Worm (Caenorhabditis elegans) whole organism, midembryonic: Measurements from ENCODE around the gene pgp-3.

Experiments
- T22C8.4 ChIP-seq: fragments of 200-800 bp; sonication (Bioruptor generic); IDR thresholded peaks from 2 replicates; pipeline ENCODE4 v1.3.6; 2022; ENCODE audit warnings: missing genetic modification characterization, missing compliant biosample characterization
- cog-1 ChIP-seq: sonication (generic microtip); optimal IDR thresholded peaks from 2 replicates; lab custom pipeline; 2016; ENCODE audit warnings: missing genetic modification characterization, missing compliant biosample characterization
- flt-1 ChIP-seq: fragments of 200-800 bp; sonication (Bioruptor generic); IDR thresholded peaks from 2 replicates; pipeline ENCODE4 v1.3.6; 2022; ENCODE audit warnings: missing genetic modification characterization, missing compliant biosample characterization
- klf-2 ChIP-seq: fragments of 200-800 bp; sonication (Bioruptor generic); conservative IDR thresholded peaks from 2 replicates; pipeline ENCODE4 v1.3.6; 2022; ENCODE audit warnings: missing genetic modification reagents, missing genetic modification characterization, missing compliant biosample characterization
- med-1 ChIP-seq: sonication (generic microtip); optimal IDR thresholded peaks from 2 replicates; lab custom pipeline; 2017; ENCODE audit warnings: missing genetic modification characterization, mild to moderate bottlenecking, missing compliant biosample characterization, antibody characterized with exemption, missing genetic modification reagents; ENCODE audit not compliant: insufficient read depth
- ref-1 ChIP-seq: fragments of 200-800 bp; sonication (Bioruptor generic); conservative IDR thresholded peaks from 2 replicates; pipeline ENCODE4 v1.3.6; 2022; ENCODE audit warnings: missing genetic modification reagents, missing genetic modification characterization, missing compliant biosample characterization
- tab-1 ChIP-seq: fragments of 200-800 bp; sonication (Bioruptor generic); IDR thresholded peaks from 2 replicates; pipeline ENCODE4 v1.3.6; 2022; ENCODE audit warnings: missing genetic modification characterization, missing compliant biosample characterization
- ztf-23 ChIP-seq: fragments of 200-800 bp; sonication (Bioruptor generic); IDR thresholded peaks from 2 replicates; pipeline ENCODE4 v1.3.6; 2022; ENCODE audit warnings: missing genetic modification reagents, missing genetic modification characterization, missing compliant biosample characterization
- ztf-29 ChIP-seq: fragments of 200-800 bp; sonication (Bioruptor generic); IDR thresholded peaks from 2 replicates; pipeline ENCODE4 v1.3.6; 2022; ENCODE audit warnings: missing genetic modification reagents, missing genetic modification characterization, missing compliant biosample characterization

pgp-3 gene

ce11 chrX:11351288-11351687 lies 668 bp upstream of the pgp-3 start:
- no peak for TF ChIP-seq med-1 (GFP tag; lab: Kevin White, UChicago)
- TF ChIP-seq ztf-29: no peak
- TF ChIP-seq cog-1 (tag; lab: Kevin White, UChicago): no peak
- no peak for TF ChIP-seq T22C8.4
- no peak for TF ChIP-seq flt-1 (GFP tag; lab: Robert Waterston, UW)

- TF ChIP-seq flt-1 (GFP tag; lab: Robert Waterston, UW) (no peak), cog-1 (tag; lab: Kevin White, UChicago) (no peak)
Observed at ce11 chrX:11355856-11356255, 3.9 kb downstream of the pgp-3 start.

DNA sequence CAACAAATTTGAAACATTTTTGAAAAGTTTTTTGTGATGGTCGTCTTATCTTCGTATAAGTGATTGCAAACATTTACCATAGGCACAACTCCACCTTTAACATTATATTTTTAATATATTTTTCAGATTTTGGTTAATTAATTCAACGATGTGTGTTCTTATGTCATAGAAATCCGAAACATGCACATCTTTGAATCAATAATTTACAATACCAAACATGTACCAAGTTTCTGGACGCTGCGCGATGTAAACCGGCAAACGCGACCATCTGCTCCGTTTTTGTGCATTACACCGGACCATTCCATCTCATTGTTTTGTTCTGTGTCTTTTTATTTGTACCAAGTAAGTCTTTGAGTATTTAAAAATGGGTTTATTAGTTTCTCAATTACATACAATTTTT lies 5.6 kb downstream of the pgp-3 start, which contains the start of gene pgp-4:
Gene pgp-4, plus strand, starts transcription at position 301 of the 400 bp plus-strand sequence.
- TF ChIP-seq ztf-29 (no peak), med-1 (GFP tag; lab: Kevin White, UChicago) (no peak), klf-2 (GFP tag; lab: Robert Waterston, UW) (no peak), cog-1 (tag; lab: Kevin White, UChicago) (no peak), tab-1 (GFP tag; lab: Robert Waterston, UW) (no peak), T22C8.4 (no peak), ztf-23 (GFP tag; lab: Robert Waterston, UW) (no peak), ref-1 (GFP tag; lab: Robert Waterston, UW) (no peak), flt-1 (GFP tag; lab: Robert Waterston, UW) (no peak)

ce11 chrX:11364914-11365313 lies 13.0 kb downstream of the pgp-3 start:
- TF ChIP-seq ztf-23 (GFP tag; lab: Robert Waterston, UW) (no peak), klf-2 (GFP tag; lab: Robert Waterston, UW) (no peak), flt-1 (GFP tag; lab: Robert Waterston, UW) (no peak), ztf-29 (no peak), med-1 (GFP tag; lab: Kevin White, UChicago) (no peak), cog-1 (tag; lab: Kevin White, UChicago) (no peak), tab-1 (GFP tag; lab: Robert Waterston, UW) (no peak), T22C8.4 (no peak), ref-1 (GFP tag; lab: Robert Waterston, UW) (no peak)

DNA sequence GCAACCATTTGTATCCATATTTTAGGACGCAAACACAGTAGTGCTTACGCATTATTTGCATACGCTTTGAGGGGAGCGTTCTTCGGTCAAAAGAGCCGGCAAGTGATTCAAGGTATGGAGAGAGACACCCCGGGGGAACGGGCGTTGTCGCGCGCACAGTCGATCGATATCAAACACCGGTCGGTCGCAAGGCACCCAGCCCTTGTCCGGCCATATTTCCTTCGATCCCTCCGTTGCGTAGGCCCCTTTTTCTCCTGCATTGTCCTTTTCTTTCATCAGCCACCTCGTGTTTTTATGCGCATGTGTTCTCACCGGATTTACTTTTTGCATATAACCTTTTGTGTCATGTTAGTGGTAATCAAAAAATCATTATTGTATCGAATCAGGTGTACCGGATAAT lies 14.0 kb downstream of the pgp-3 start:
- TF ChIP-seq cog-1 (tag; lab: Kevin White, UChicago) (no peak), flt-1 (GFP tag; lab: Robert Waterston, UW) (0 out of 2 replicates have a peak, but pooled peaks have one; percentile 30), med-1 (GFP tag; lab: Kevin White, UChicago) (no peak), ztf-29 (no peak), T22C8.4 (peak; percentile 56; the same call in 1 of the 2 replicates)

DNA sequence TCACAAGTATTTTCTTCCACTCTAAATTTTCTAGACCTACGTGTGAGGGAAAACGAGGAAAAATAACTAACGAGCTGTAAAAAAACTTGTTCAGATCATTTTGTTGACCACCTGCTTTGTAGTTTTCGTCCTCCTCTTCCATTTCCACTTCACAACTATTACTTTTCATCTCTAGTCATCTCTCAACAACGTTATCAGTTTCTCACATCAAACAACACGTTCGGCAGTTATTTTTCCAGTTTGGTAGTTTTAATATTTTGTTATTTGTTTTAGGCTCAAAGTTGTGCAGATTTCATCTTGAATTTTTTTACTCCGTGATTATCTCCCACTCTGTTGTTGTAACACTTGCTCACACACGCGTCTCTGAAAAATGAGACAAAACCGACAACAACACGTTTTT lies 15.1 kb downstream of the pgp-3 start:
- TF ChIP-seq tab-1 (GFP tag; lab: Robert Waterston, UW): no peak
- TF ChIP-seq med-1 (GFP tag; lab: Kevin White, UChicago): no peak
- TF ChIP-seq ztf-23 (GFP tag; lab: Robert Waterston, UW): no peak
- no peak for TF ChIP-seq klf-2 (GFP tag; lab: Robert Waterston, UW)
- no peak for TF ChIP-seq cog-1 (tag; lab: Kevin White, UChicago)
- no peak for TF ChIP-seq flt-1 (GFP tag; lab: Robert Waterston, UW)
- TF ChIP-seq ztf-29: no peak
- no peak for TF ChIP-seq T22C8.4
- TF ChIP-seq ref-1 (GFP tag; lab: Robert Waterston, UW): no peak

DNA sequence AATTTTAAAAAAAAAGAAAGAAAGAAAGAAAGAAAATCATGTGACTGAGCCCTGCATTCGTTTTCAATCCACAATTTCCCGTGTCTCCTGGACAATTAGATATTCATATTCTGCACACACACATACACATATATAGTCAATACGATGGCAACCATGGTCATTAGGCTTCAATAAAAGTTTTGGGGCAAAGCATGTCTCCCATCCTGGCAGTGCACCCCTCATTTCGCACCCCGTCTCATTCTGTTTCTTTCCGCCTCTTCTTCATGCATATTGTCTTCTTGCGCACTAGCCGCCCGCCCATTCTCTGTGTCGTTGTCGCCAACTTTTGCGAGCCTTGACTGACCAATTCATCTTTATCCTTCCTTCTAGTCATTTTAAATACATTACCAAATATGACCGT lies 15.7 kb downstream of the pgp-3 start:
- no peak for TF ChIP-seq med-1 (GFP tag; lab: Kevin White, UChicago)
- no peak for TF ChIP-seq klf-2 (GFP tag; lab: Robert Waterston, UW)
- TF ChIP-seq tab-1 (GFP tag; lab: Robert Waterston, UW): 0 out of 2 replicates have a peak, but pooled peaks have one; percentile 10
- no peak for TF ChIP-seq cog-1 (tag; lab: Kevin White, UChicago)
- no peak for TF ChIP-seq ztf-29
- no peak for TF ChIP-seq flt-1 (GFP tag; lab: Robert Waterston, UW)

ce11 chrX:11368417-11368816 lies 16.5 kb downstream of the pgp-3 start, which contains the start of gene ttyh-1:
TSS of gene ttyh-1 (plus strand) at chrX:11368717.
- TF ChIP-seq tab-1 (GFP tag; lab: Robert Waterston, UW): no peak
- TF ChIP-seq ref-1 (GFP tag; lab: Robert Waterston, UW): no peak
- no peak for TF ChIP-seq med-1 (GFP tag; lab: Kevin White, UChicago)
- TF ChIP-seq cog-1 (tag; lab: Kevin White, UChicago): no peak
- TF ChIP-seq ztf-23 (GFP tag; lab: Robert Waterston, UW): no peak
- no peak for TF ChIP-seq flt-1 (GFP tag; lab: Robert Waterston, UW)
- no peak for TF ChIP-seq klf-2 (GFP tag; lab: Robert Waterston, UW)
- no peak for TF ChIP-seq T22C8.4
- TF ChIP-seq ztf-29: no peak

ce11 chrX:11368845-11369244 lies 16.9 kb downstream of the pgp-3 start:
- peak; percentile 73 for TF ChIP-seq cog-1 (tag; lab: Kevin White, UChicago)
- no peak for TF ChIP-seq ztf-23 (GFP tag; lab: Robert Waterston, UW)
- no peak for TF ChIP-seq ref-1 (GFP tag; lab: Robert Waterston, UW)
- TF ChIP-seq flt-1 (GFP tag; lab: Robert Waterston, UW): 0 out of 2 replicates have a peak, but pooled peaks have one; percentile 13
- TF ChIP-seq T22C8.4: no peak

- no peak for TF ChIP-seq ref-1 (GFP tag; lab: Robert Waterston, UW)
- no peak for TF ChIP-seq ztf-23 (GFP tag; lab: Robert Waterston, UW)
- TF ChIP-seq flt-1 (GFP tag; lab: Robert Waterston, UW): no peak
- TF ChIP-seq cog-1 (tag; lab: Kevin White, UChicago): no peak
- TF ChIP-seq klf-2 (GFP tag; lab: Robert Waterston, UW): no peak
- no peak for TF ChIP-seq tab-1 (GFP tag; lab: Robert Waterston, UW)
- TF ChIP-seq med-1 (GFP tag; lab: Kevin White, UChicago): no peak
- TF ChIP-seq ztf-29: no peak
- no peak for TF ChIP-seq T22C8.4
Observed at ce11 chrX:11370090-11370489, 18.1 kb downstream of the pgp-3 start.
